Worm (Caenorhabditis elegans) whole organism, young adult: ENCODE measurements around the gene lin-13.
"Not testable (repeated sequence)": the region's sequence is repeated elsewhere in the genome, so short reads cannot be mapped to it uniquely, and the experiment has no call there.

Source experiments
- cebp-1 ChIP-seq, 2 experiments: fragments of 200-800 bp in 1 of 2; sonication (Bioruptor generic) in 1 of 2; sonication (generic microtip) in 1 of 2; IDR thresholded peaks in 1 of 2; optimal IDR thresholded peaks in 1 of 2; 2 replicates each; pipeline versions ENCODE4 v1.3.6 to Lab custom; 2017 to 2022; ENCODE audit warnings: missing compliant biosample characterization in 2 of 2, missing genetic modification characterization in 2 of 2, mild to moderate bottlenecking in 1 of 2, missing genetic modification reagents in 1 of 2, moderate library complexity in 1 of 2
- ceh-40 ChIP-seq: fragments of 200-800 bp; sonication (Bioruptor generic); IDR thresholded peaks from 2 replicates; pipeline ENCODE4 v1.3.6; 2022; ENCODE audit warnings: missing genetic modification characterization, missing compliant biosample characterization
- hmg-20 ChIP-seq: fragments of 200-800 bp; sonication (Bioruptor generic); IDR thresholded peaks from 2 replicates; pipeline ENCODE4 v1.3.6; 2022; ENCODE audit warnings: missing genetic modification reagents, missing genetic modification characterization, missing compliant biosample characterization
- madf-10 ChIP-seq: sonication (generic microtip); optimal IDR thresholded peaks from 2 replicates; lab custom pipeline; 2016; ENCODE audit warnings: mild to moderate bottlenecking, missing genetic modification characterization, missing compliant biosample characterization
- rec-8 ChIP-seq, 2 experiments: sonication (generic microtip); optimal IDR thresholded peaks; 2 replicates each; lab custom pipeline; 2016; ENCODE audit warnings: mild to moderate bottlenecking in 2 of 2, missing genetic modification characterization in 2 of 2, missing genetic modification reagents in 2 of 2, missing genotype in 2 of 2, missing biosample characterization in 1 of 2, missing compliant biosample characterization in 1 of 2, moderate library complexity in 1 of 2
- snpc-4 ChIP-seq, 5 experiments: fragments of 150-350 bp in 1 of 5; sonication (generic microtip) in 4 of 5; optimal IDR thresholded peaks; 2 replicates each; lab custom pipeline; 2014 to 2018; ENCODE audit warnings: missing genetic modification characterization in 5 of 5, missing biosample characterization in 3 of 5, antibody characterized with exemption in 2 of 5, mild to moderate bottlenecking in 2 of 5, missing compliant biosample characterization in 2 of 5, missing genotype in 2 of 5, moderate library complexity in 2 of 5, missing genetic modification reagents in 1 of 5
- unc-62 ChIP-seq: fragments of 150-350 bp; optimal IDR thresholded peaks from 2 replicates; lab custom pipeline; 2014; ENCODE audit warnings: missing biosample characterization, missing genetic modification reagents, missing genetic modification characterization

- TF ChIP-seq ceh-40 (GFP tag; lab: Robert Waterston, UW); madf-10; hmg-20 (GFP tag; lab: Robert Waterston, UW); snpc-4 (GFP tag; optimal IDR thresholded peaks at IDR 0.05; lab: Kevin White, UChicago); snpc-4 (tag; optimal IDR thresholded peaks at IDR 0.05; lab: Kevin White, UChicago); cebp-1 (GFP tag; IDR thresholded peaks at IDR 0.05; lab: Robert Waterston, UW); cebp-1 (tag; optimal IDR thresholded peaks at IDR 0.05; lab: Kevin White, UChicago); rec-8 (tag; optimal IDR thresholded peaks at IDR 0.05; lab: Kevin White, UChicago); unc-62 (GFP tag; lab: Kevin White, UChicago): not testable (repeated sequence)
These were observed 5.9 kb upstream of the lin-13 start for ce11 chrIII:7715151-7715550.
